Fruit fly (Drosophila melanogaster) S2 (cell line): ENCODE data around the gene fon.

ENCODE experiments used
- CG8478 ChIP-seq: fragments of >200 bp; optimal IDR thresholded peaks from 2 replicates; lab custom pipeline; 2018
- CTCF ChIP-seq, 2 experiments: fragments of >200 bp; optimal IDR thresholded peaks; 2 replicates each; lab custom pipeline; 2018

DNA sequence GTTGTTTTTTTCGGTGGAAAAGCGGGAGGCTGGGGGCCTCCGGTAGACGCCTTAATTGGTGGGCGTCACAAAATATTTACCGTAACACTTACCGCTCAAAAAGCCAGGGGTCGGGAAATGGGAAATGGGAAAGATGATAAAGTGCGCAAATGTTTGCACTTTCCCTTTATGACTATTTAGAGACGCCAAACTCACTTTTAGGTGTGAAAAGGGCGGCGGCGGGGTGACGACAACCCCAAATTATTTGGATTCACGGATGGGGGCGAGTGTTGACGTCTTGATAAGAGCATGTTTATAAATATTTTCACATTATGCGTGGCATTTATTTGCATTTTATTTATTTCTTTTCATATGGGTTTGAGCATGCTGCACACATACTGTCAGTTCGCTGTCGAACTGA is 16.0 kb downstream of the fon start, which contains the start of gene CG17349:
- no peak for TF ChIP-seq CG8478
- TF ChIP-seq CTCF (optimal IDR thresholded peaks at IDR 0.05; lab: Kevin White, UChicago) = no peak
